Worm (Caenorhabditis elegans) whole organism, L1 larva: ENCODE data around the gene C02D5.4.
A peak's percentile ranks its signal among the peaks of the same experiment; 100 is the strongest.

Experiments used
- C16A3.4 ChIP-seq: fragments of 150-350 bp; optimal IDR thresholded peaks from 2 replicates; lab custom pipeline; 2014; ENCODE audit warnings: missing biosample characterization, missing genetic modification characterization
- C34B4.2 ChIP-seq: sonication (generic microtip); optimal IDR thresholded peaks from 2 replicates; lab custom pipeline; 2017; ENCODE audit warnings: mild to moderate bottlenecking, missing genetic modification characterization, missing compliant biosample characterization
- aha-1 ChIP-seq: fragments of 150-350 bp; optimal IDR thresholded peaks from 2 replicates; lab custom pipeline; 2014; ENCODE audit warnings: missing biosample characterization, missing genetic modification characterization
- ceh-63 ChIP-seq: fragments of 200-800 bp; sonication (Bioruptor generic); optimal IDR thresholded peaks from 2 replicates; lab custom pipeline; 2018; ENCODE audit warnings: mild to moderate bottlenecking, missing genetic modification characterization, missing compliant biosample characterization
- ceh-88 ChIP-seq: fragments of 200-800 bp; sonication (Bioruptor generic); IDR thresholded peaks from 2 replicates; pipeline ENCODE4 v1.3.6; 2022; ENCODE audit warnings: missing genetic modification characterization, missing compliant biosample characterization
- ceh-90 ChIP-seq: sonication (generic microtip); optimal IDR thresholded peaks from 2 replicates; lab custom pipeline; 2016; ENCODE audit warnings: missing genetic modification characterization, missing compliant biosample characterization
- dpl-1 ChIP-seq, 3 experiments: fragments of 150-350 bp in 2 of 3; sonication (generic microtip) in 1 of 3; optimal IDR thresholded peaks; 2 replicates each; lab custom pipeline; 2014 to 2017; ENCODE audit warnings: missing biosample characterization in 3 of 3, missing genetic modification characterization in 3 of 3, missing genetic modification reagents in 3 of 3
- dsc-1 ChIP-seq: sonication (generic microtip); optimal IDR thresholded peaks from 2 replicates; lab custom pipeline; 2016; ENCODE audit warnings: mild to moderate bottlenecking, missing genetic modification characterization, missing compliant biosample characterization
- efl-1 ChIP-seq, 4 experiments: fragments of 150-350 bp; optimal IDR thresholded peaks in 3 of 4; peaks in 1 of 4; 1 replicate in 1 of 4; 2 replicates in 3 of 4; lab custom pipeline; 2014; ENCODE audit warnings: missing biosample characterization in 2 of 4, missing genetic modification characterization in 2 of 4, missing genetic modification reagents in 2 of 4
- egl-13 ChIP-seq: sonication (generic microtip); optimal IDR thresholded peaks from 2 replicates; lab custom pipeline; 2016; ENCODE audit warnings: missing genotype, missing genetic modification reagents, missing genetic modification characterization, missing compliant biosample characterization
- elt-2 ChIP-seq: sonication (generic microtip); optimal IDR thresholded peaks from 2 replicates; lab custom pipeline; 2016; ENCODE audit warnings: missing genetic modification characterization, mild to moderate bottlenecking, inconsistent platforms, missing compliant biosample characterization, missing genetic modification reagents
- fkh-10 ChIP-seq: sonication (generic microtip); optimal IDR thresholded peaks from 2 replicates; lab custom pipeline; 2017; ENCODE audit warnings: missing biosample characterization, missing genetic modification reagents, missing genetic modification characterization
- fkh-4 ChIP-seq: sonication (generic microtip); optimal IDR thresholded peaks from 2 replicates; lab custom pipeline; 2016; ENCODE audit warnings: missing compliant biosample characterization, missing genetic modification characterization, borderline replicate concordance
- fos-1 ChIP-seq: fragments of 150-350 bp; optimal IDR thresholded peaks from 2 replicates; lab custom pipeline; 2014; ENCODE audit warnings: missing biosample characterization, missing genetic modification characterization
- grh-1 ChIP-seq: fragments of 200-800 bp; sonication (Bioruptor generic); IDR thresholded peaks from 2 replicates; pipeline ENCODE4 v1.3.6; 2022; ENCODE audit warnings: missing genetic modification reagents, missing genetic modification characterization, missing compliant biosample characterization
- hlh-4 ChIP-seq: sonication (generic microtip); optimal IDR thresholded peaks from 2 replicates; lab custom pipeline; 2016; ENCODE audit warnings: mild to moderate bottlenecking, missing genetic modification characterization, missing compliant biosample characterization
- hpl-2 ChIP-seq: fragments of 150-350 bp; optimal IDR thresholded peaks from 2 replicates; lab custom pipeline; 2014; ENCODE audit warnings: missing biosample characterization, missing genetic modification reagents, missing genetic modification characterization
- jun-1 ChIP-seq: fragments of 150-350 bp; optimal IDR thresholded peaks from 2 replicates; lab custom pipeline; 2014; ENCODE audit warnings: missing biosample characterization, missing genetic modification reagents, missing genetic modification characterization
- lin-14 ChIP-seq: fragments of 200-800 bp; sonication (Bioruptor generic); optimal IDR thresholded peaks from 2 replicates; lab custom pipeline; 2018; ENCODE audit warnings: mild to moderate bottlenecking, missing genetic modification characterization, moderate library complexity, missing compliant biosample characterization
- lin-39 ChIP-seq: fragments of 150-350 bp; optimal IDR thresholded peaks from 2 replicates; lab custom pipeline; 2014; ENCODE audit warnings: missing biosample characterization, missing genetic modification reagents, missing genetic modification characterization
- lsy-2 ChIP-seq, 2 experiments: fragments of 150-350 bp; optimal IDR thresholded peaks; 2 replicates each; lab custom pipeline; 2014; ENCODE audit warnings: missing biosample characterization in 2 of 2, missing genetic modification characterization in 2 of 2
- nhr-11 ChIP-seq: fragments of 150-350 bp; optimal IDR thresholded peaks from 2 replicates; lab custom pipeline; 2014; ENCODE audit warnings: missing biosample characterization, missing genetic modification characterization
- nhr-28 ChIP-seq: fragments of 150-350 bp; optimal IDR thresholded peaks from 2 replicates; lab custom pipeline; 2014; ENCODE audit warnings: missing biosample characterization, missing genetic modification characterization
- pag-3 ChIP-seq: sonication (generic microtip); optimal IDR thresholded peaks from 2 replicates; lab custom pipeline; 2017; ENCODE audit warnings: missing genetic modification characterization, mild to moderate bottlenecking, missing compliant biosample characterization, antibody characterized with exemption, borderline replicate concordance; ENCODE audit not compliant: insufficient read depth
- pqm-1 ChIP-seq: sonication (generic microtip); optimal IDR thresholded peaks from 3 replicates; lab custom pipeline; 2017; ENCODE audit warnings: missing biosample characterization, missing genetic modification characterization
- snu-23 ChIP-seq: sonication (generic microtip); optimal IDR thresholded peaks from 2 replicates; lab custom pipeline; 2016; ENCODE audit warnings: missing genetic modification characterization, missing compliant biosample characterization
- sox-4 ChIP-seq: sonication (generic microtip); optimal IDR thresholded peaks from 2 replicates; lab custom pipeline; 2016; ENCODE audit warnings: missing genetic modification characterization, missing compliant biosample characterization
- sptf-1 ChIP-seq: fragments of 150-350 bp; optimal IDR thresholded peaks from 2 replicates; lab custom pipeline; 2014; ENCODE audit warnings: missing biosample characterization, missing genetic modification characterization
- unc-130 ChIP-seq: fragments of 150-350 bp; optimal IDR thresholded peaks from 2 replicates; lab custom pipeline; 2017; ENCODE audit warnings: missing biosample characterization, missing genetic modification characterization, inconsistent platforms
- unc-62 ChIP-seq: fragments of 150-350 bp; optimal IDR thresholded peaks from 2 replicates; lab custom pipeline; 2014; ENCODE audit warnings: missing biosample characterization, missing genetic modification reagents, missing genetic modification characterization
- unc-98 ChIP-seq: fragments of 200-800 bp; sonication (Bioruptor generic); IDR thresholded peaks from 2 replicates; pipeline ENCODE4 v1.3.6; 2022; ENCODE audit warnings: missing genetic modification characterization, missing compliant biosample characterization
- ztf-11 ChIP-seq, 2 experiments: sonication (generic microtip); optimal IDR thresholded peaks; 2 replicates each; lab custom pipeline; 2016 to 2017; ENCODE audit warnings: missing genetic modification characterization in 2 of 2, missing biosample characterization in 1 of 2, missing compliant biosample characterization in 1 of 2

The C02D5.4 gene

ce11 chrIII:8529772-8530171 is 22.2 kb upstream of the C02D5.4 start, which contains the start of gene ZC21.10:
TSS of gene ZC21.10 (plus strand) at chrIII:8530072.
- TF ChIP-seq ceh-90 (tag; lab: Kevin White, UChicago) (no peak), unc-62 (GFP tag; lab: Kevin White, UChicago) (no peak), dsc-1 (tag; lab: Kevin White, UChicago) (no peak)

ce11 chrIII:8533900-8534299 is 18.1 kb upstream of the C02D5.4 start:
- TF ChIP-seq nhr-28 (tag; lab: Kevin White, UChicago) (no peak), lin-14 (GFP tag; lab: Kevin White, UChicago) (peak; percentile 50), fkh-10 (GFP tag; lab: Kevin White, UChicago) (peak; percentile 60)

ce11 chrIII:8534647-8535181 is 17.3 kb upstream of the C02D5.4 start, which contains the start of gene trp-1:
TSS of gene trp-1 (plus strand) at chrIII:8535131.
- TF ChIP-seq efl-1 (optimal IDR thresholded peaks at IDR 0.05; lab: Kevin White, UChicago) (no peak), efl-1 (GFP tag; optimal IDR thresholded peaks at IDR 0.05 in 1 of 2; lab: Kevin White, UChicago) (peak in 1 of 2 experiments; percentile 26), sox-4 (tag; lab: Kevin White, UChicago) (no peak)
- TF ChIP-seq, all 84 proteins: peak for 1

- TF ChIP-seq dsc-1 (tag; lab: Kevin White, UChicago) = peak; percentile 95
- TF ChIP-seq nhr-28 (tag; lab: Kevin White, UChicago) = no peak
- peak; percentile 57 for TF ChIP-seq fkh-4 (tag; lab: Kevin White, UChicago)
These were observed 16.5 kb upstream of the C02D5.4 start for ce11 chrIII:8535445-8535844.

ce11 chrIII:8545515-8545914 is 6.5 kb upstream of the C02D5.4 start, which contains the start of gene ZC21.6:
TSS of gene ZC21.6 (minus strand) at chrIII:8545615.
- no peak for TF ChIP-seq C34B4.2
- TF ChIP-seq grh-1 (GFP tag; lab: Robert Waterston, UW) = no peak
- no peak for TF ChIP-seq lsy-2 (tag; optimal IDR thresholded peaks at IDR 0.05; lab: Kevin White, UChicago)
- TF ChIP-seq pqm-1 = no peak
- no peak for TF ChIP-seq fkh-10 (GFP tag; lab: Kevin White, UChicago)
- no peak for TF ChIP-seq elt-2 (tag; lab: Kevin White, UChicago)
- TF ChIP-seq nhr-28 (tag; lab: Kevin White, UChicago) = no peak
- no peak for TF ChIP-seq snu-23 (GFP tag; lab: Kevin White, UChicago)
- no peak for TF ChIP-seq pag-3 (tag; lab: Kevin White, UChicago)
- no peak for TF ChIP-seq sptf-1 (tag; lab: Kevin White, UChicago)
- TF ChIP-seq C16A3.4 (tag; lab: Kevin White, UChicago) = no peak
- TF ChIP-seq egl-13 = no peak
- no peak for TF ChIP-seq fos-1 (tag; lab: Kevin White, UChicago)
- no peak for TF ChIP-seq aha-1 (tag; lab: Kevin White, UChicago)
- no peak for TF ChIP-seq unc-98 (GFP tag; lab: Robert Waterston, UW)
- no peak for TF ChIP-seq sox-4 (tag; lab: Kevin White, UChicago)
- no peak for TF ChIP-seq ceh-63 (GFP tag; lab: Kevin White, UChicago)

ce11 chrIII:8551705-8552104 is 260 bp upstream of the C02D5.4 start:
- TF ChIP-seq jun-1 (tag; lab: Kevin White, UChicago) (no peak), grh-1 (GFP tag; lab: Robert Waterston, UW) (no peak), ceh-88 (GFP tag; lab: Robert Waterston, UW) (no peak), snu-23 (GFP tag; lab: Kevin White, UChicago) (no peak), pag-3 (tag; lab: Kevin White, UChicago) (no peak), dpl-1 (GFP tag; optimal IDR thresholded peaks at IDR 0.05; lab: Kevin White, UChicago) (no peak)

- TF ChIP-seq lin-39 (tag; lab: Kevin White, UChicago) = no peak
- TF ChIP-seq ztf-11 (tag; optimal IDR thresholded peaks at IDR 0.05; lab: Kevin White, UChicago) = no peak
- no peak for TF ChIP-seq hpl-2 (GFP tag; lab: Kevin White, UChicago)
- no peak for TF ChIP-seq nhr-11 (tag; lab: Kevin White, UChicago)
- TF ChIP-seq dsc-1 (tag; lab: Kevin White, UChicago) = no peak
- TF ChIP-seq hlh-4 (tag; lab: Kevin White, UChicago) = no peak
- TF ChIP-seq C34B4.2 = no peak
- TF ChIP-seq grh-1 (GFP tag; lab: Robert Waterston, UW) = no peak
- no peak for TF ChIP-seq unc-130 (tag; lab: Kevin White, UChicago)
These were observed 2.5 kb downstream of the C02D5.4 start, which contains the start of gene gsto-2 for ce11 chrIII:8554472-8554871. TSS of gene gsto-2 (plus strand) at chrIII:8554772.
